Fruit fly (Drosophila melanogaster): Measurements from ENCODE around the gene Iml1.

Iml1 gene

dm6 chr3L:1517274-1518047, 16.4 kb downstream of the Iml1 start (continued):
- TF ChIP-seq CG17612 (GFP tag; IDR thresholded peaks at IDR 0.05) (no peak), CG11093 (GFP tag; IDR thresholded peaks at IDR 0.05) (no peak), klu (GFP tag; IDR thresholded peaks at IDR 0.05) (peak; percentile 55; the same call in 1 of the 2 replicates), Gug (GFP tag; IDR thresholded peaks at IDR 0.05) (peak; percentile 74), CG11696 (GFP tag; IDR thresholded peaks at IDR 0.05) (no peak), jumu (GFP tag; optimal IDR thresholded peaks at IDR 0.05) (peak; percentile 80), sim (GFP tag; IDR thresholded peaks at IDR 0.05) (no peak), az2 (GFP tag; optimal IDR thresholded peaks at IDR 0.05) (peak; percentile 55), CG2129 (GFP tag; IDR thresholded peaks at IDR 0.05; ENCODE audit: partially characterized antibody) (peak; percentile 53), unpg (GFP tag; optimal IDR thresholded peaks at IDR 0.05) (no peak), CG17802 (tag; optimal IDR thresholded peaks at IDR 0.05) (peak; percentile 10), CG1832 (GFP tag; optimal IDR thresholded peaks at IDR 0.05) (no peak), zfh1 (GFP tag; IDR thresholded peaks at IDR 0.05) (peak; percentile 67; the same call in 2 of the 3 replicates), CG12236 (GFP tag; optimal IDR thresholded peaks at IDR 0.05) (peak; percentile 19), maf-S (GFP tag; optimal IDR thresholded peaks at IDR 0.05) (peak; percentile 55), bigmax (GFP tag; optimal IDR thresholded peaks at IDR 0.05) (no peak), NC2α (GFP tag; optimal IDR thresholded peaks at IDR 0.05) (peak; percentile 32), Meics (GFP tag; optimal IDR thresholded peaks at IDR 0.05) (no peak), Nf-YA (GFP tag; IDR thresholded peaks at IDR 0.05) (no peak), CG4730 (GFP tag; IDR thresholded peaks at IDR 0.05) (no peak), her (GFP tag; optimal IDR thresholded peaks at IDR 0.05) (peak; percentile 63), Scr (GFP tag; IDR thresholded peaks at IDR 0.05; ENCODE audit: partially characterized antibody) (peak; percentile 84), tx (GFP tag; optimal IDR thresholded peaks at IDR 0.05) (peak; percentile 69), CG8478 (optimal IDR thresholded peaks at IDR 0.05) (no peak), Neu2 (GFP tag; optimal IDR thresholded peaks at IDR 0.05; ENCODE audit: borderline replicate concordance) (no peak), HmgD (GFP tag; optimal IDR thresholded peaks at IDR 0.05) (peak; percentile 51), Oaz (GFP tag; IDR thresholded peaks at IDR 0.05) (no peak), chm (GFP tag; IDR thresholded peaks at IDR 0.05) (no peak), CG3065 (GFP tag; optimal IDR thresholded peaks at IDR 0.05) (peak; percentile 39), scrt (GFP tag; optimal IDR thresholded peaks at IDR 0.05) (no peak), CG13624 (GFP tag; optimal IDR thresholded peaks at IDR 0.05) (peak; percentile 69), Gsc (GFP tag; IDR thresholded peaks at IDR 0.05) (no peak), MESR4 (GFP tag; optimal IDR thresholded peaks at IDR 0.05) (peak; percentile 92), CG3995 (GFP tag; optimal IDR thresholded peaks at IDR 0.05) (peak; percentile 94), CG5180 (GFP tag; optimal IDR thresholded peaks at IDR 0.05) (no peak), CG32767 (GFP tag; IDR thresholded peaks at IDR 0.05) (0 out of 2 replicates have a peak, but pooled peaks have one; percentile 41), vvl (GFP tag; IDR thresholded peaks at IDR 0.05) (peak; percentile 71), sens-2 (GFP tag; IDR thresholded peaks at IDR 0.05) (no peak; the same call in 1 of the 2 replicates), CG10565 (GFP tag; optimal IDR thresholded peaks at IDR 0.05) (no peak), dan (GFP tag; IDR thresholded peaks at IDR 0.05) (no peak), CG9215 (GFP tag; IDR thresholded peaks at IDR 0.05) (peak; percentile 25; the same call in 1 of the 2 replicates), wek (GFP tag; optimal IDR thresholded peaks at IDR 0.05) (no peak), shn (GFP tag; optimal IDR thresholded peaks at IDR 0.05) (peak; percentile 54), en (GFP tag; optimal IDR thresholded peaks at IDR 0.05) (peak; percentile 24), Jarid2 (GFP tag; optimal IDR thresholded peaks at IDR 0.05) (no peak), pho (GFP tag; optimal IDR thresholded peaks at IDR 0.05) (peak; percentile 52), run (tag; optimal IDR thresholded peaks at IDR 0.05) (no peak), HLHmδ (GFP tag; optimal IDR thresholded peaks at IDR 0.05) (no peak), Asciz (GFP tag; optimal IDR thresholded peaks at IDR 0.05) (no peak), disco-r (GFP tag; optimal IDR thresholded peaks at IDR 0.05) (no peak), CG10321 (GFP tag; IDR thresholded peaks at IDR 0.05) (0 out of 2 replicates have a peak, but pooled peaks have one; percentile 5)

All from whole organism, embryonic.